Worm (Caenorhabditis elegans) whole organism, L3 larva: ENCODE data around the gene clec-230.

ENCODE experiments used
- R02D3.7 ChIP-seq: fragments of 150-350 bp; optimal IDR thresholded peaks from 2 replicates; lab custom pipeline; 2014; ENCODE audit warnings: missing biosample characterization, missing genetic modification characterization
- ZK546.5 ChIP-seq: sonication (generic microtip); optimal IDR thresholded peaks from 2 replicates; lab custom pipeline; 2017; ENCODE audit warnings: missing biosample characterization, missing genetic modification characterization
- aly-2 ChIP-seq: fragments of 150-350 bp; optimal IDR thresholded peaks from 2 replicates; lab custom pipeline; 2014; ENCODE audit warnings: missing biosample characterization, missing genetic modification characterization
- ama-1 ChIP-seq: fragments of 150-350 bp; optimal IDR thresholded peaks from 2 replicates; lab custom pipeline; 2018
- ceh-16 ChIP-seq: sonication (generic microtip); optimal IDR thresholded peaks from 2 replicates; lab custom pipeline; 2017; ENCODE audit warnings: missing biosample characterization, missing genetic modification characterization
- ceh-82 ChIP-seq: fragments of 150-350 bp; optimal IDR thresholded peaks from 2 replicates; lab custom pipeline; 2014; ENCODE audit warnings: missing biosample characterization, missing genetic modification characterization
- daf-12 ChIP-seq: fragments of 150-350 bp; optimal IDR thresholded peaks from 2 replicates; lab custom pipeline; 2014; ENCODE audit warnings: missing biosample characterization, missing genetic modification reagents, missing genetic modification characterization
- egl-27 ChIP-seq: sonication (generic microtip); optimal IDR thresholded peaks from 4 replicates; lab custom pipeline; 2017; ENCODE audit warnings: missing biosample characterization, missing genetic modification reagents, missing genetic modification characterization
- egl-5 ChIP-seq: fragments of 150-350 bp; optimal IDR thresholded peaks from 2 replicates; lab custom pipeline; 2017; ENCODE audit warnings: missing biosample characterization, missing genetic modification reagents, missing genetic modification characterization, inconsistent platforms
- elt-2 ChIP-seq: sonication (generic microtip); optimal IDR thresholded peaks from 2 replicates; lab custom pipeline; 2016; ENCODE audit warnings: missing genetic modification reagents, mild to moderate bottlenecking, missing genetic modification characterization, missing compliant biosample characterization
- eor-1 ChIP-seq, 2 experiments: fragments of 150-350 bp; optimal IDR thresholded peaks; 2 replicates each; lab custom pipeline; 2014 to 2018; ENCODE audit warnings: missing biosample characterization in 2 of 2, missing genetic modification characterization in 2 of 2
- fkh-10 ChIP-seq: sonication (generic microtip); optimal IDR thresholded peaks from 2 replicates; lab custom pipeline; 2017; ENCODE audit warnings: missing biosample characterization, missing genetic modification reagents, missing genetic modification characterization
- fkh-2 ChIP-seq: fragments of 150-350 bp; optimal IDR thresholded peaks from 2 replicates; lab custom pipeline; 2014; ENCODE audit warnings: missing biosample characterization, missing genetic modification reagents, missing genetic modification characterization
- fos-1 ChIP-seq: fragments of 150-350 bp; optimal IDR thresholded peaks from 2 replicates; lab custom pipeline; 2014; ENCODE audit warnings: missing biosample characterization, missing genetic modification characterization
- hmg-11 ChIP-seq: sonication (generic microtip); optimal IDR thresholded peaks from 2 replicates; lab custom pipeline; 2016; ENCODE audit warnings: missing genetic modification characterization, missing compliant biosample characterization
- jun-1 ChIP-seq: fragments of 150-350 bp; optimal IDR thresholded peaks from 2 replicates; lab custom pipeline; 2014; ENCODE audit warnings: missing biosample characterization, missing genetic modification reagents, missing genetic modification characterization
- lin-39 ChIP-seq: fragments of 150-350 bp; optimal IDR thresholded peaks from 2 replicates; lab custom pipeline; 2018; ENCODE audit warnings: missing biosample characterization, missing genetic modification reagents, missing genetic modification characterization
- mml-1 ChIP-seq: fragments of 150-350 bp; sonication (generic microtip); optimal IDR thresholded peaks from 3 replicates; lab custom pipeline; 2014; ENCODE audit warnings: missing biosample characterization, missing genetic modification characterization
- nhr-11 ChIP-seq: fragments of 150-350 bp; optimal IDR thresholded peaks from 2 replicates; lab custom pipeline; 2014; ENCODE audit warnings: missing biosample characterization, missing genetic modification characterization
- nhr-23 ChIP-seq: fragments of 150-350 bp; optimal IDR thresholded peaks from 2 replicates; lab custom pipeline; 2014; ENCODE audit warnings: missing biosample characterization, missing genetic modification reagents, missing genetic modification characterization
- nhr-25 ChIP-seq: sonication (generic microtip); optimal IDR thresholded peaks from 2 replicates; lab custom pipeline; 2017; ENCODE audit warnings: missing biosample characterization, missing genetic modification characterization
- nhr-28 ChIP-seq: fragments of 150-350 bp; optimal IDR thresholded peaks from 2 replicates; lab custom pipeline; 2014; ENCODE audit warnings: missing biosample characterization, missing genetic modification characterization
- nhr-43 ChIP-seq: sonication (generic microtip); optimal IDR thresholded peaks from 2 replicates; lab custom pipeline; 2016; ENCODE audit warnings: mild to moderate bottlenecking, missing genetic modification characterization, missing compliant biosample characterization; ENCODE audit not compliant: poor library complexity, severe bottlenecking
- nhr-77 ChIP-seq: fragments of 150-350 bp; optimal IDR thresholded peaks from 2 replicates; lab custom pipeline; 2014; ENCODE audit warnings: missing biosample characterization, missing genetic modification characterization
- pha-4 ChIP-seq: fragments of 150-350 bp; optimal IDR thresholded peaks from 2 replicates; lab custom pipeline; 2014; ENCODE audit warnings: missing biosample characterization, missing genetic modification reagents, missing genetic modification characterization
- pqm-1 ChIP-seq: fragments of 150-350 bp; optimal IDR thresholded peaks from 2 replicates; lab custom pipeline; 2017; ENCODE audit warnings: missing biosample characterization, missing genetic modification characterization, inconsistent platforms
- sea-2 ChIP-seq: fragments of 150-350 bp; sonication (generic microtip); optimal IDR thresholded peaks from 4 replicates; lab custom pipeline; 2014; ENCODE audit warnings: missing biosample characterization, missing genetic modification reagents, missing genetic modification characterization
- tbx-2 ChIP-seq: sonication (generic microtip); optimal IDR thresholded peaks from 2 replicates; lab custom pipeline; 2016; ENCODE audit warnings: mild to moderate bottlenecking, missing genetic modification characterization, missing compliant biosample characterization
- unc-39 ChIP-seq: sonication (generic microtip); optimal IDR thresholded peaks from 4 replicates; lab custom pipeline; 2017; ENCODE audit warnings: missing biosample characterization, missing genetic modification characterization
- unc-62 ChIP-seq: fragments of 150-350 bp; sonication (generic microtip); optimal IDR thresholded peaks from 4 replicates; lab custom pipeline; 2014; ENCODE audit warnings: missing biosample characterization, missing genetic modification reagents, missing genetic modification characterization
- zag-1 ChIP-seq: fragments of 150-350 bp; optimal IDR thresholded peaks from 2 replicates; lab custom pipeline; 2014; ENCODE audit warnings: missing biosample characterization, missing genetic modification characterization
- ztf-11 ChIP-seq: fragments of 150-350 bp; optimal IDR thresholded peaks from 2 replicates; lab custom pipeline; 2014; ENCODE audit warnings: missing biosample characterization, missing genetic modification characterization
- ztf-4 ChIP-seq: fragments of 150-350 bp; optimal IDR thresholded peaks from 2 replicates; lab custom pipeline; 2014; ENCODE audit warnings: missing biosample characterization, missing genetic modification characterization

Gene clec-230

ce11 chrV:15388820-15389384, 40.0 kb upstream of the clec-230 start, which contains the start of gene srh-170:
Gene srh-170, minus strand, starts transcription at chrV:15388870.
- TF ChIP-seq nhr-43 (tag; lab: Kevin White, UChicago) (no peak), nhr-25 (no peak), R02D3.7 (tag; lab: Kevin White, UChicago) (no peak), eor-1 (tag; optimal IDR thresholded peaks at IDR 0.05; lab: Kevin White, UChicago) (no peak), elt-2 (no peak), hmg-11 (no peak), nhr-28 (no peak), fkh-2 (no peak), fos-1 (tag; lab: Kevin White, UChicago) (no peak), aly-2 (tag; lab: Kevin White, UChicago) (no peak), zag-1 (tag; lab: Kevin White, UChicago) (no peak), ZK546.5 (tag; lab: Kevin White, UChicago) (no peak), fkh-10 (GFP tag; lab: Kevin White, UChicago) (no peak)
- TF ChIP-seq, all 47 proteins: peak for 0

DNA sequence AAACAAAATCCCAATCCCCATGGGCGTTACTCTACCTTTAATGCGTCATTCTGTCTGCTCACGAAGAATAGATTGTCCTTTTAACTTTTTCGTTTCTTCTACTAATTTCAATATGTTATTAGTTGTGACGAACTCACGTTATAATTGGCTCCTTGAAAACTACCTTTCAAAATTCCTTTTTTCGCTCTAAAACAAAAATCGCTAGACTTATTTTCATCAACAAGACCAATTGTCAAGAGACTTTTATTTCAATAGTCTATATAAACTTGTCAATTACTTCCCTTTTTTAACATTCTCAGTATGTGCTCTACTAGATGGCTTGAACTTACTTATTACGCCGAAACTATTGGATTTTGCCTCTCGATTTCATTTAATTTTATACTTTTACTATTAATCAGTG, 35.8 kb upstream of the clec-230 start, which contains the start of gene str-102:
Gene str-102, plus strand, starts transcription at position 301 of the 400 bp plus-strand sequence.
- TF ChIP-seq jun-1 (tag; lab: Kevin White, UChicago) (no peak), nhr-25 (no peak), unc-62 (GFP tag; lab: Kevin White, UChicago) (no peak), daf-12 (tag; lab: Kevin White, UChicago) (no peak), nhr-11 (tag; lab: Kevin White, UChicago) (no peak), mml-1 (tag; lab: Kevin White, UChicago) (no peak), fos-1 (tag; lab: Kevin White, UChicago) (no peak), nhr-23 (tag; lab: Kevin White, UChicago) (no peak), lin-39 (no peak), R02D3.7 (tag; lab: Kevin White, UChicago) (no peak), nhr-77 (tag; lab: Kevin White, UChicago) (no peak), zag-1 (tag; lab: Kevin White, UChicago) (no peak), nhr-28 (no peak), tbx-2 (tag; lab: Kevin White, UChicago) (no peak), pqm-1 (tag; lab: Kevin White, UChicago) (no peak), unc-39 (no peak), sea-2 (no peak), hmg-11 (no peak)

ce11 chrV:15383739-15384138, 34.8 kb upstream of the clec-230 start, which contains the start of gene str-88:
Gene str-88, minus strand, starts transcription at chrV:15383839.
- TF ChIP-seq sea-2 (no peak), ztf-11 (tag; lab: Kevin White, UChicago) (no peak), eor-1 (tag; optimal IDR thresholded peaks at IDR 0.05; lab: Kevin White, UChicago) (no peak), ZK546.5 (tag; lab: Kevin White, UChicago) (no peak), ztf-4 (tag; lab: Kevin White, UChicago) (no peak), nhr-23 (tag; lab: Kevin White, UChicago) (no peak), elt-2 (no peak), ceh-82 (tag; lab: Kevin White, UChicago) (no peak), egl-27 (tag; lab: Kevin White, UChicago) (no peak), pha-4 (no peak), hmg-11 (no peak), ceh-16 (tag; lab: Kevin White, UChicago) (no peak), ama-1 (no peak), nhr-77 (tag; lab: Kevin White, UChicago) (no peak), egl-5 (tag; lab: Kevin White, UChicago) (no peak), lin-39 (no peak), mml-1 (tag; lab: Kevin White, UChicago) (no peak), tbx-2 (tag; lab: Kevin White, UChicago) (no peak)

DNA sequence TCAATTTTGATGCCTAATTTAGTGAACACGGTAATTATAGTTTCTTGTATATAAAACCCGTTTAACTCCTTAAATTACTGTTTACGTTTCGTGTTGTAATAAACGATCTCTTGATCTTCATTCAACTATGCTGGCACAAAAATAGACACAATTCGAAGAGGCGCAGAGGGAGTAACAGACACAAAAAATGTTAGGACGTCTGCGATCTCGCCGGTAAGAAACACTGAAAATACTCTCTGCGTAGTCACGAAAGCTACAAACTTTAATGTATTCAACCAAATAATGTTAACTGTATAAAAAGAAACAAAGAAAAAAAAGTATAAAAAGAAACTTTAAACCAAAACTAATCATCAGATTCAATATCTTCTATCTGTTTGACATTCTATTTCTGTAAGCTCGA, 31.9 kb upstream of the clec-230 start, which contains the start of gene dhs-23:
Gene dhs-23, plus strand, starts transcription at position 363 of the 400 bp plus-strand sequence.
- no peak for TF ChIP-seq unc-39
- no peak for TF ChIP-seq fkh-10 (GFP tag; lab: Kevin White, UChicago)

DNA sequence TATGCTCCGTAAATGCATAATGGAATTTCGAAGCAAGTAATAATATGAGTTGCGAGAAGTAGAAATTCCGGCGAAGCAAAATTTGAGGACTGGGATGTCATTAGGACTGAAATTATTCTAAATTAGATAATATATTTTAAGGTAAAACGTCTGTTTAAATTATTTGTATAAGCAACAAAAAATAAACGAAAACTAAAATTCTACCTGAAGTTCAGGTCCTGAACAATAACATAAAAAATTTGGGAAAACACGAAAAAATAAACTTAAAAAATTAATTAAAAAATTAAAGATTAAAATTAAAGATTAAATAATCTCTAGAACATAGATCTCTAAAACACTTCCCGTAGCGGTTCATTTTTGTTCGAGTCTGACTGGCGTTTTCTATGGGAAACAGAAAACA, 30.9 kb upstream of the clec-230 start, which contains the start of gene srh-251:
Gene srh-251, minus strand, starts transcription at position 101 of the 400 bp plus-strand sequence.
- no peak for TF ChIP-seq egl-27 (tag; lab: Kevin White, UChicago)
